Worm (Caenorhabditis elegans) whole organism, late embryonic: ENCODE results near the gene aakg-4.

Experiments
- C08G9.2 ChIP-seq: sonication (generic microtip); optimal IDR thresholded peaks from 2 replicates; lab custom pipeline; 2016; ENCODE audit warnings: mild to moderate bottlenecking, missing genetic modification characterization, moderate library complexity, missing compliant biosample characterization
- F13H6.1 ChIP-seq: sonication (generic microtip); optimal IDR thresholded peaks from 2 replicates; lab custom pipeline; 2016; ENCODE audit warnings: missing genetic modification characterization, missing compliant biosample characterization
- K02D7.2 ChIP-seq: sonication (generic microtip); optimal IDR thresholded peaks from 2 replicates; lab custom pipeline; 2017; ENCODE audit warnings: mild to moderate bottlenecking, missing genetic modification characterization, missing compliant biosample characterization
- Y22D7AL.16 ChIP-seq: sonication (generic microtip); optimal IDR thresholded peaks from 2 replicates; lab custom pipeline; 2016; ENCODE audit warnings: missing genetic modification characterization, missing compliant biosample characterization
- ahr-1 ChIP-seq: sonication (generic microtip); optimal IDR thresholded peaks from 2 replicates; lab custom pipeline; 2016; ENCODE audit warnings: missing genetic modification characterization, missing compliant biosample characterization
- ama-1 ChIP-seq: fragments of 150-350 bp; optimal IDR thresholded peaks from 2 replicates; lab custom pipeline; 2014
- ceh-18 ChIP-seq: sonication (generic microtip); optimal IDR thresholded peaks from 2 replicates; lab custom pipeline; 2016; ENCODE audit warnings: missing genetic modification characterization, missing compliant biosample characterization
- ceh-19 ChIP-seq: fragments of 200-800 bp; sonication (Bioruptor generic); optimal IDR thresholded peaks from 2 replicates; lab custom pipeline; 2018; ENCODE audit warnings: mild to moderate bottlenecking, missing genetic modification characterization, missing compliant biosample characterization
- ceh-2 ChIP-seq: sonication (generic microtip); optimal IDR thresholded peaks from 2 replicates; lab custom pipeline; 2016; ENCODE audit warnings: missing genotype, missing genetic modification characterization, missing compliant biosample characterization
- ceh-31 ChIP-seq: sonication (generic microtip); optimal IDR thresholded peaks from 2 replicates; lab custom pipeline; 2016; ENCODE audit warnings: missing genetic modification characterization, missing compliant biosample characterization
- ceh-34 ChIP-seq: sonication (generic microtip); optimal IDR thresholded peaks from 2 replicates; lab custom pipeline; 2016; ENCODE audit warnings: mild to moderate bottlenecking, missing genetic modification characterization, missing compliant biosample characterization
- ceh-45 ChIP-seq: fragments of 200-800 bp; sonication (Bioruptor generic); IDR thresholded peaks from 2 replicates; pipeline ENCODE4 v1.3.6; 2022; ENCODE audit warnings: missing genetic modification reagents, missing genetic modification characterization, missing compliant biosample characterization
- ceh-6 ChIP-seq: fragments of 200-800 bp; sonication (Bioruptor generic); optimal IDR thresholded peaks from 2 replicates; lab custom pipeline; 2018; ENCODE audit warnings: mild to moderate bottlenecking, missing genetic modification characterization, missing compliant biosample characterization
- che-1 ChIP-seq: sonication (generic microtip); optimal IDR thresholded peaks from 2 replicates; lab custom pipeline; 2016; ENCODE audit warnings: mild to moderate bottlenecking, missing genetic modification characterization, missing compliant biosample characterization
- dve-1 ChIP-seq: sonication (generic microtip); optimal IDR thresholded peaks from 2 replicates; lab custom pipeline; 2017; ENCODE audit warnings: antibody characterized with exemption, mild to moderate bottlenecking, missing genetic modification characterization, missing compliant biosample characterization
- elt-2 ChIP-seq: sonication (generic microtip); optimal IDR thresholded peaks from 2 replicates; lab custom pipeline; 2016; ENCODE audit warnings: missing genetic modification reagents, missing genetic modification characterization, missing compliant biosample characterization
- eyg-1 ChIP-seq: sonication (generic microtip); optimal IDR thresholded peaks from 2 replicates; lab custom pipeline; 2016; ENCODE audit warnings: missing genotype, missing genetic modification characterization, missing compliant biosample characterization
- fax-1 ChIP-seq: sonication (generic microtip); optimal IDR thresholded peaks from 2 replicates; lab custom pipeline; 2016; ENCODE audit warnings: missing genotype, missing genetic modification characterization, missing compliant biosample characterization
- fkh-10 ChIP-seq: fragments of 150-350 bp; optimal IDR thresholded peaks from 2 replicates; lab custom pipeline; 2014; ENCODE audit warnings: missing biosample characterization, missing genetic modification reagents, missing genetic modification characterization
- gmeb-2 ChIP-seq: sonication (generic microtip); optimal IDR thresholded peaks from 2 replicates; lab custom pipeline; 2016; ENCODE audit warnings: missing genetic modification characterization, inconsistent platforms, missing compliant biosample characterization
- hlh-13 ChIP-seq: fragments of 200-800 bp; sonication (Bioruptor generic); optimal IDR thresholded peaks from 2 replicates; lab custom pipeline; 2018; ENCODE audit warnings: mild to moderate bottlenecking, missing genetic modification characterization, missing compliant biosample characterization
- hlh-30 ChIP-seq: sonication (generic microtip); optimal IDR thresholded peaks from 2 replicates; lab custom pipeline; 2017; ENCODE audit warnings: antibody characterized with exemption, missing genetic modification characterization, missing compliant biosample characterization; ENCODE audit not compliant: insufficient read depth
- hlh-6 ChIP-seq: sonication (generic microtip); optimal IDR thresholded peaks from 2 replicates; lab custom pipeline; 2016; ENCODE audit warnings: missing genotype, missing genetic modification characterization, missing compliant biosample characterization
- hlh-8 ChIP-seq: sonication (generic microtip); optimal IDR thresholded peaks from 2 replicates; lab custom pipeline; 2016; ENCODE audit warnings: missing genotype, missing genetic modification characterization, missing compliant biosample characterization
- lim-6 ChIP-seq: sonication (generic microtip); optimal IDR thresholded peaks from 2 replicates; lab custom pipeline; 2016; ENCODE audit warnings: missing genetic modification characterization, missing compliant biosample characterization
- madf-2 ChIP-seq: sonication (generic microtip); optimal IDR thresholded peaks from 2 replicates; lab custom pipeline; 2017; ENCODE audit warnings: missing genetic modification characterization, missing compliant biosample characterization
- nfya-1 ChIP-seq: sonication (generic microtip); optimal IDR thresholded peaks from 2 replicates; lab custom pipeline; 2017; ENCODE audit warnings: missing genetic modification characterization, mild to moderate bottlenecking, missing compliant biosample characterization, antibody characterized with exemption, moderate library complexity
- nhr-232 ChIP-seq: sonication (generic microtip); optimal IDR thresholded peaks from 2 replicates; lab custom pipeline; 2016; ENCODE audit warnings: missing genetic modification characterization, missing compliant biosample characterization
- pag-3 ChIP-seq: sonication (generic microtip); optimal IDR thresholded peaks from 2 replicates; lab custom pipeline; 2016; ENCODE audit warnings: missing compliant biosample characterization, missing genetic modification characterization, borderline replicate concordance
- pha-4 ChIP-seq: fragments of 150-350 bp; optimal IDR thresholded peaks from 2 replicates; lab custom pipeline; 2018; ENCODE audit warnings: missing biosample characterization, missing genetic modification reagents, missing genetic modification characterization
- pqm-1 ChIP-seq: sonication (generic microtip); optimal IDR thresholded peaks from 2 replicates; lab custom pipeline; 2016; ENCODE audit warnings: missing genetic modification characterization, missing compliant biosample characterization
- pros-1 ChIP-seq: fragments of 150-350 bp; optimal IDR thresholded peaks from 2 replicates; lab custom pipeline; 2014; ENCODE audit warnings: missing biosample characterization, missing genetic modification reagents, missing genetic modification characterization
- ref-2 ChIP-seq: sonication (generic microtip); optimal IDR thresholded peaks from 2 replicates; lab custom pipeline; 2016; ENCODE audit warnings: missing genetic modification characterization, missing compliant biosample characterization
- rnt-1 ChIP-seq: sonication (generic microtip); optimal IDR thresholded peaks from 2 replicates; lab custom pipeline; 2016; ENCODE audit warnings: missing genetic modification characterization, missing compliant biosample characterization
- sdc-2 ChIP-seq: sonication (generic microtip); optimal IDR thresholded peaks from 2 replicates; lab custom pipeline; 2016; ENCODE audit warnings: missing genotype, missing genetic modification characterization, missing compliant biosample characterization
- sox-4 ChIP-seq: sonication (generic microtip); optimal IDR thresholded peaks from 2 replicates; lab custom pipeline; 2017; ENCODE audit warnings: mild to moderate bottlenecking, missing genetic modification characterization, inconsistent platforms, missing compliant biosample characterization
- syd-9 ChIP-seq: sonication (generic microtip); optimal IDR thresholded peaks from 2 replicates; lab custom pipeline; 2016; ENCODE audit warnings: mild to moderate bottlenecking, missing genetic modification characterization, moderate library complexity, missing compliant biosample characterization
- tbx-2 ChIP-seq: sonication (generic microtip); optimal IDR thresholded peaks from 2 replicates; lab custom pipeline; 2016; ENCODE audit warnings: missing genetic modification characterization, missing compliant biosample characterization
- ttx-3 ChIP-seq: sonication (generic microtip); optimal IDR thresholded peaks from 2 replicates; lab custom pipeline; 2016; ENCODE audit warnings: missing genetic modification reagents, missing genetic modification characterization, missing compliant biosample characterization
- unc-42 ChIP-seq: sonication (generic microtip); optimal IDR thresholded peaks from 2 replicates; lab custom pipeline; 2016; ENCODE audit warnings: missing genotype, missing genetic modification characterization, missing compliant biosample characterization
- unc-55 ChIP-seq: sonication (generic microtip); optimal IDR thresholded peaks from 2 replicates; lab custom pipeline; 2017; ENCODE audit warnings: missing biosample characterization, missing genetic modification reagents, missing genetic modification characterization
- zip-5 ChIP-seq: sonication (generic microtip); optimal IDR thresholded peaks from 2 replicates; lab custom pipeline; 2016; ENCODE audit warnings: missing genetic modification characterization, missing compliant biosample characterization
- ztf-16 ChIP-seq: sonication (generic microtip); optimal IDR thresholded peaks from 2 replicates; lab custom pipeline; 2017; ENCODE audit warnings: missing genetic modification characterization, missing compliant biosample characterization

Gene aakg-4

ce11 chrX:2294198-2294800, 24.8 kb downstream of the aakg-4 start, which contains the start of gene T10H10.2:
Gene T10H10.2, plus strand, starts transcription at chrX:2294750.
- no peak for TF ChIP-seq ttx-3 (tag; lab: Kevin White, UChicago)
- TF ChIP-seq sdc-2 (tag; lab: Kevin White, UChicago): no peak
- no peak for TF ChIP-seq hlh-30 (tag; lab: Kevin White, UChicago)
- TF ChIP-seq pqm-1 (tag; lab: Kevin White, UChicago): no peak
- no peak for TF ChIP-seq fkh-10 (GFP tag; lab: Kevin White, UChicago)
- no peak for TF ChIP-seq C08G9.2 (tag; lab: Kevin White, UChicago)
- no peak for TF ChIP-seq ahr-1 (tag; lab: Kevin White, UChicago)
- no peak for TF ChIP-seq zip-5 (tag; lab: Kevin White, UChicago)
- no peak for TF ChIP-seq ceh-2
- no peak for TF ChIP-seq sox-4 (tag; lab: Kevin White, UChicago)
- TF ChIP-seq pag-3 (tag; lab: Kevin White, UChicago): no peak
- no peak for TF ChIP-seq ceh-31 (tag; lab: Kevin White, UChicago)
- no peak for TF ChIP-seq ceh-6 (GFP tag; lab: Kevin White, UChicago)

ce11 chrX:2287977-2288387, 31.2 kb downstream of the aakg-4 start:
- no peak for TF ChIP-seq C08G9.2 (tag; lab: Kevin White, UChicago)
- no peak for TF ChIP-seq pag-3 (tag; lab: Kevin White, UChicago)
- TF ChIP-seq lim-6 (tag; lab: Kevin White, UChicago): no peak
- TF ChIP-seq hlh-6 (tag; lab: Kevin White, UChicago): peak; percentile 23
- TF ChIP-seq pros-1: no peak
- TF ChIP-seq rnt-1 (tag; lab: Kevin White, UChicago): peak; percentile 13
- TF ChIP-seq ref-2 (tag; lab: Kevin White, UChicago): peak; percentile 18
- TF ChIP-seq gmeb-2 (tag; lab: Kevin White, UChicago): no peak
- TF ChIP-seq elt-2 (tag; lab: Kevin White, UChicago): peak; percentile 57
- no peak for TF ChIP-seq Y22D7AL.16 (tag; lab: Kevin White, UChicago)
- TF ChIP-seq ceh-18 (tag; lab: Kevin White, UChicago): peak; percentile 35
- TF ChIP-seq pha-4 (tag; lab: Kevin White, UChicago): no peak
- no peak for TF ChIP-seq fkh-10 (GFP tag; lab: Kevin White, UChicago)
- TF ChIP-seq ceh-45 (GFP tag; lab: Robert Waterston, UW): no peak
- TF ChIP-seq ceh-34: peak; percentile 3
- no peak for TF ChIP-seq K02D7.2 (tag; lab: Kevin White, UChicago)
- peak; percentile 63 for TF ChIP-seq tbx-2 (tag; lab: Kevin White, UChicago)
- TF ChIP-seq nhr-232 (tag; lab: Kevin White, UChicago): no peak
- TF ChIP-seq unc-55 (GFP tag; lab: Kevin White, UChicago): peak; percentile 73
- TF ChIP-seq che-1 (tag; lab: Kevin White, UChicago): no peak
- TF ChIP-seq unc-42 (tag; lab: Kevin White, UChicago): no peak
- TF ChIP-seq hlh-8 (tag; lab: Kevin White, UChicago): peak; percentile 41
- TF ChIP-seq ceh-19 (GFP tag; lab: Kevin White, UChicago): no peak
- TF ChIP-seq madf-2: no peak
- TF ChIP-seq syd-9 (tag; lab: Kevin White, UChicago): no peak
- TF ChIP-seq zip-5 (tag; lab: Kevin White, UChicago): no peak
- TF ChIP-seq F13H6.1 (tag; lab: Kevin White, UChicago): no peak
- TF ChIP-seq sdc-2 (tag; lab: Kevin White, UChicago): peak; percentile 59
- TF ChIP-seq fax-1 (tag; lab: Kevin White, UChicago): no peak
- peak; percentile 26 for TF ChIP-seq ceh-2
- no peak for TF ChIP-seq ama-1 (lab: Kevin White, UChicago)
- TF ChIP-seq dve-1: peak; percentile 20
- TF ChIP-seq eyg-1: no peak
- TF ChIP-seq ahr-1 (tag; lab: Kevin White, UChicago): no peak
- TF ChIP-seq ceh-31 (tag; lab: Kevin White, UChicago): peak; percentile 58
- peak; percentile 6 for TF ChIP-seq nfya-1 (tag; lab: Kevin White, UChicago)
- TF ChIP-seq hlh-13 (GFP tag; lab: Kevin White, UChicago): no peak
- TF ChIP-seq ztf-16 (tag; lab: Kevin White, UChicago): no peak
- TF ChIP-seq, all 69 proteins: peak for 14
